Worm (Caenorhabditis elegans): ENCODE measurements around the gene nono-1.

Gene nono-1

ce11 chrIII:5990090-5990489, 32.0 kb upstream of the nono-1 start:
- no peak for TF ChIP-seq hrde-1 (tag; optimal IDR thresholded peaks at IDR 0.05; ENCODE audit: borderline replicate concordance)
- TF ChIP-seq cebp-2 (GFP tag; IDR thresholded peaks at IDR 0.05), result no peak
- no peak for TF ChIP-seq lin-54 (GFP tag; optimal IDR thresholded peaks at IDR 0.05)
- TF ChIP-seq F52B5.7 (tag; optimal IDR thresholded peaks at IDR 0.05), result no peak
- no peak for TF ChIP-seq madf-10 (tag; optimal IDR thresholded peaks at IDR 0.05)
- TF ChIP-seq F10E7.11 (tag; optimal IDR thresholded peaks at IDR 0.05), result no peak
- no peak for TF ChIP-seq rpc-1 (optimal IDR thresholded peaks at IDR 0.05)
- TF ChIP-seq rpc-1 (tag; optimal IDR thresholded peaks at IDR 0.05), result no peak
- no peak for TF ChIP-seq egl-44 (GFP tag; IDR thresholded peaks at IDR 0.05)
- no peak for TF ChIP-seq ceh-100 (GFP tag; IDR thresholded peaks at IDR 0.05)
- no peak for TF ChIP-seq Y79H2A.3 (GFP tag; conservative IDR thresholded peaks at IDR 0.05)
- TF ChIP-seq atf-7 (tag; optimal IDR thresholded peaks at IDR 0.05), result no peak
- no peak for TF ChIP-seq ekl-4 (GFP tag; IDR thresholded peaks at IDR 0.05)
- TF ChIP-seq tbp1 (GFP tag; optimal IDR thresholded peaks at IDR 0.05), result no peak
- no peak for TF ChIP-seq lsy-27 (tag; optimal IDR thresholded peaks at IDR 0.05; ENCODE audit: borderline replicate concordance, insufficient read depth)
- no peak for TF ChIP-seq lsl-1 (GFP tag; optimal IDR thresholded peaks at IDR 0.05)
- no peak for TF ChIP-seq ceh-79 (tag; optimal IDR thresholded peaks at IDR 0.05)

DNA sequence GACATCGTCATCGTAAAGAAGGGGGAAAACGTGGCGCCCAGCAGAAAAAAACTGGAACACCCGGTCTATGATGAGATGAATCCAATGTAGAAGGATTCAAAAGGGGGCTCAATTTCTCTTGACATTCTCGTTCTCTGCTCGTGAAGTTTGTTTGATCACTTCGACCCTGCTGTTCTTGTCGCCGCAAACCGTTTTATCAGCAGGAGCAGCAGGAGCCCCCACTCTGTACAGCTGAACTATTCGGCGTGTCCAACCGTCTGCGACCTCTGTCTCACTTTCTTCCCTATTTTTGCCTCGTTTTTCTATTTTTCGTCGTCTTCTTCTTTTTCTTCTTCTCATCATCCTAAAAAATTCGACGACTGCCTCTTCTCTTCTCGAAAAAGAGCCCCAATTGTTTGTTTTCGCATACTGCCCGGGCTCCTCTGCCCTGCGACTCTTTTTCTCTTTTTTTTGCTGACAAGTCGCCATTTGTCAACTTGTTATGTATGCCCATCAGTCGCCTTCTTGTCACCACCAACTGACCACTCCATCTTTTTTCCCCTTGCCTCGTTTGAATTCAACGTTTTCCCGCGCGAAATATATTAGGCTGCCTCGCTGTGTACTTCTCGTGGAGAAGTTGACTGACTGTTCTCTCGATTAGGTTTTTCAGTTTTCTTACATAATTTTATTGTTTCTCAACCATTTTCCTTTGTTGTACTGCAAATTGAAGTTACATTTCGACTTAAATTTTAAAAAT, 31.1 kb upstream of the nono-1 start:
- TF ChIP-seq madf-6 (GFP tag; IDR thresholded peaks at IDR 0.05), result no peak
- no peak for TF ChIP-seq snpc-1.3 (tag; optimal IDR thresholded peaks at IDR 0.05; ENCODE audit: insufficient read depth)
- TF ChIP-seq ceh-27 (GFP tag; optimal IDR thresholded peaks at IDR 0.05), result no peak
- TF ChIP-seq snpc-3.4 (tag; optimal IDR thresholded peaks at IDR 0.05), result no peak
- no peak for TF ChIP-seq ztf-22 (GFP tag; optimal IDR thresholded peaks at IDR 0.05)
- TF ChIP-seq Y79H2A.3 (GFP tag; conservative IDR thresholded peaks at IDR 0.05), result no peak
- TF ChIP-seq K11D2.4 (GFP tag; IDR thresholded peaks at IDR 0.05), result no peak
- peak; percentile 36; the same call in 1 of the 2 replicates for TF ChIP-seq dox-1 (GFP tag; IDR thresholded peaks at IDR 0.05)
- no peak for TF ChIP-seq B0019.2 (GFP tag; conservative IDR thresholded peaks at IDR 0.05)
- TF ChIP-seq lin-40 (tag; optimal IDR thresholded peaks at IDR 0.05), result no peak
- no peak for TF ChIP-seq bed-1 (GFP tag; IDR thresholded peaks at IDR 0.05)
- TF ChIP-seq lin-54 (GFP tag; optimal IDR thresholded peaks at IDR 0.05), result peak; percentile 12
- TF ChIP-seq F55B11.4 (tag; optimal IDR thresholded peaks at IDR 0.05; ENCODE audit: borderline replicate concordance, insufficient read depth), result no peak
- no peak for TF ChIP-seq nhr-27 (tag; optimal IDR thresholded peaks at IDR 0.05)
- TF ChIP-seq zfh-2 (GFP tag; conservative IDR thresholded peaks at IDR 0.05), result peak; percentile 58; the same call in 1 of the 2 replicates
- TF ChIP-seq F49E8.2 (tag; optimal IDR thresholded peaks at IDR 0.05; ENCODE audit: insufficient read depth), result no peak
- TF ChIP-seq hmg-1.2 (GFP tag; IDR thresholded peaks at IDR 0.05), result 0 out of 2 replicates have a peak, but pooled peaks have one; percentile 6
- TF ChIP-seq nhr-80 (tag; optimal IDR thresholded peaks at IDR 0.05), result peak; percentile 74
- no peak for TF ChIP-seq D2030.7 (GFP tag; IDR thresholded peaks at IDR 0.05)
- TF ChIP-seq cebp-2 (GFP tag; IDR thresholded peaks at IDR 0.05), result no peak
- TF ChIP-seq aptf-2 (GFP tag; conservative IDR thresholded peaks at IDR 0.05), result no peak
- TF ChIP-seq ama-1 (optimal IDR thresholded peaks at IDR 0.05), result no peak
- no peak for TF ChIP-seq ama-1 (GFP tag; optimal IDR thresholded peaks at IDR 0.05)
- no peak for TF ChIP-seq egrh-3 (GFP tag; IDR thresholded peaks at IDR 0.05)
